Fruit fly (Drosophila melanogaster) whole organism, embryonic: ENCODE results near the gene dmrt11E.

Experiments
- Abd-B ChIP-seq: fragments of 200-800 bp; sonication (Bioruptor generic); optimal IDR thresholded peaks from 2 replicates; lab custom pipeline; 2018; ENCODE audit warnings: missing biosample characterization, mild to moderate bottlenecking, missing genetic modification characterization, moderate library complexity
- Antp ChIP-seq: fragments of 200-800 bp; sonication (Bioruptor generic); optimal IDR thresholded peaks from 3 replicates; lab custom pipeline; 2016; ENCODE audit warnings: missing biosample characterization, missing genetic modification characterization
- BtbVII ChIP-seq: fragments of 200-800 bp; sonication (Bioruptor generic); optimal IDR thresholded peaks from 3 replicates; lab custom pipeline; 2017; ENCODE audit warnings: missing biosample characterization, mild to moderate bottlenecking, missing genetic modification characterization
- CG10147 ChIP-seq: fragments of 200-800 bp; sonication (Bioruptor generic); optimal IDR thresholded peaks from 2 replicates; lab custom pipeline; 2019; ENCODE audit warnings: missing biosample characterization, mild to moderate bottlenecking, missing genetic modification characterization, moderate library complexity
- CG10321 ChIP-seq: fragments of 200-800 bp; sonication (Bioruptor generic); IDR thresholded peaks from 2 replicates; pipeline ENCODE4 v1.3.6; 2022; ENCODE audit warnings: missing biosample characterization, missing genetic modification characterization
- CG12071 ChIP-seq: fragments of 200-800 bp; sonication (Bioruptor generic); optimal IDR thresholded peaks from 3 replicates; lab custom pipeline; 2018; ENCODE audit warnings: missing biosample characterization, mild to moderate bottlenecking, missing genetic modification characterization
- CG12219 ChIP-seq: fragments of 200-800 bp; sonication (Bioruptor generic); optimal IDR thresholded peaks from 3 replicates; lab custom pipeline; 2018; ENCODE audit warnings: missing biosample characterization, mild to moderate bottlenecking, missing genetic modification characterization
- CG12236 ChIP-seq: fragments of 200-800 bp; sonication (Bioruptor generic); optimal IDR thresholded peaks from 2 replicates; lab custom pipeline; 2016; ENCODE audit warnings: missing biosample characterization, missing genetic modification characterization
- CG14965 ChIP-seq: fragments of 200-800 bp; sonication (Bioruptor generic); optimal IDR thresholded peaks from 2 replicates; lab custom pipeline; 2016; ENCODE audit warnings: missing biosample characterization, missing genetic modification characterization, borderline replicate concordance
- CG1603 ChIP-seq: fragments of 200-800 bp; sonication (Bioruptor generic); optimal IDR thresholded peaks from 2 replicates; lab custom pipeline; 2019; ENCODE audit warnings: missing biosample characterization, mild to moderate bottlenecking, missing genetic modification characterization, moderate library complexity
- CG16863 ChIP-seq: fragments of 200-800 bp; sonication (Bioruptor generic); optimal IDR thresholded peaks from 3 replicates; lab custom pipeline; 2016; ENCODE audit warnings: missing biosample characterization, missing genetic modification characterization
- CG17359 ChIP-seq: fragments of 200-800 bp; sonication (Bioruptor generic); optimal IDR thresholded peaks from 3 replicates; lab custom pipeline; 2018; ENCODE audit warnings: missing biosample characterization, mild to moderate bottlenecking, missing genetic modification characterization, moderate library complexity
- CG2199 ChIP-seq: fragments of 200-800 bp; sonication (Bioruptor generic); IDR thresholded peaks from 3 replicates; pipeline ENCODE4 v1.3.6; 2022; ENCODE audit warnings: missing biosample characterization, missing genetic modification characterization
- CG4424 ChIP-seq: fragments of 200-800 bp; sonication (Bioruptor generic); optimal IDR thresholded peaks from 3 replicates; lab custom pipeline; 2016; ENCODE audit warnings: missing biosample characterization, missing genetic modification characterization
- CG6175 ChIP-seq: fragments of 200-800 bp; sonication (Bioruptor generic); IDR thresholded peaks from 3 replicates; pipeline ENCODE4 v1.3.6; 2022; ENCODE audit warnings: missing biosample characterization, missing genetic modification characterization
- CG7271 ChIP-seq: fragments of 200-800 bp; sonication (Bioruptor generic); optimal IDR thresholded peaks from 2 replicates; lab custom pipeline; 2018; ENCODE audit warnings: missing biosample characterization, mild to moderate bottlenecking, missing genetic modification characterization, moderate library complexity
- CG7786 ChIP-seq: fragments of 200-800 bp; sonication (Bioruptor generic); optimal IDR thresholded peaks from 2 replicates; lab custom pipeline; 2016; ENCODE audit warnings: missing biosample characterization, missing genetic modification characterization
- CG7839 ChIP-seq: fragments of 200-800 bp; sonication (Bioruptor generic); optimal IDR thresholded peaks from 3 replicates; lab custom pipeline; 2018; ENCODE audit warnings: missing biosample characterization, mild to moderate bottlenecking, missing genetic modification characterization, moderate library complexity
- CG7963 ChIP-seq: fragments of 200-800 bp; sonication (Bioruptor generic); IDR thresholded peaks from 3 replicates; pipeline ENCODE4 v1.3.6; 2022; ENCODE audit warnings: missing biosample characterization, missing genetic modification characterization; ENCODE audit not compliant: partially characterized antibody
- CrebB ChIP-seq: fragments of 200-800 bp; sonication (Bioruptor generic); optimal IDR thresholded peaks from 3 replicates; lab custom pipeline; 2018; ENCODE audit warnings: missing biosample characterization, mild to moderate bottlenecking, missing genetic modification characterization
- HmgZ ChIP-seq: fragments of 200-800 bp; sonication (Bioruptor generic); optimal IDR thresholded peaks from 2 replicates; lab custom pipeline; 2018; ENCODE audit warnings: missing biosample characterization, mild to moderate bottlenecking, missing genetic modification characterization
- Hmr ChIP-seq: fragments of 200-800 bp; sonication (Bioruptor generic); optimal IDR thresholded peaks from 3 replicates; lab custom pipeline; 2017; ENCODE audit warnings: mild to moderate bottlenecking, missing biosample characterization, missing genetic modification reagents, missing genetic modification characterization
- Hsf ChIP-seq: fragments of 200-800 bp; sonication (Bioruptor generic); optimal IDR thresholded peaks from 3 replicates; lab custom pipeline; 2016; ENCODE audit warnings: missing biosample characterization, missing genetic modification characterization
- NFAT ChIP-seq: fragments of 200-800 bp; sonication (Bioruptor generic); IDR thresholded peaks from 2 replicates; pipeline ENCODE4 v1.3.6; 2022; ENCODE audit warnings: missing biosample characterization, missing genetic modification characterization
- NK7.1 ChIP-seq: fragments of 200-800 bp; sonication (Bioruptor generic); optimal IDR thresholded peaks from 3 replicates; lab custom pipeline; 2016; ENCODE audit warnings: missing biosample characterization, missing genetic modification characterization
- Ravus ChIP-seq: fragments of 200-800 bp; sonication (Bioruptor generic); IDR thresholded peaks from 2 replicates; pipeline ENCODE4 v1.3.6; 2022; ENCODE audit warnings: missing biosample characterization, missing genetic modification characterization
- Rfx ChIP-seq: fragments of 200-800 bp; sonication (Bioruptor generic); IDR thresholded peaks from 2 replicates; pipeline ENCODE4 v1.3.6; 2022; ENCODE audit warnings: missing biosample characterization, missing genetic modification characterization
- Rx ChIP-seq: fragments of 200-800 bp; sonication (Bioruptor generic); IDR thresholded peaks from 2 replicates; pipeline ENCODE4 v1.3.6; 2022; ENCODE audit warnings: missing biosample characterization, missing genetic modification characterization
- Scr ChIP-seq: fragments of 200-800 bp; sonication (Bioruptor generic); IDR thresholded peaks from 2 replicates; pipeline ENCODE4 v1.3.6; 2022; ENCODE audit warnings: missing biosample characterization, missing genetic modification characterization; ENCODE audit not compliant: partially characterized antibody
- Sox102F ChIP-seq: fragments of 200-800 bp; sonication (Bioruptor generic); optimal IDR thresholded peaks from 2 replicates; lab custom pipeline; 2018; ENCODE audit warnings: missing biosample characterization, mild to moderate bottlenecking, missing genetic modification characterization, moderate library complexity
- Sry-δ ChIP-seq: fragments of 200-800 bp; sonication (Bioruptor generic); optimal IDR thresholded peaks from 2 replicates; lab custom pipeline; 2016; ENCODE audit warnings: missing biosample characterization, missing genetic modification characterization
- Ssrp ChIP-seq: fragments of 200-800 bp; sonication (Bioruptor generic); optimal IDR thresholded peaks from 2 replicates; lab custom pipeline; 2018; ENCODE audit warnings: missing biosample characterization, mild to moderate bottlenecking, missing genetic modification characterization, moderate library complexity
- Taf1 ChIP-seq: fragments of 200-800 bp; sonication (Bioruptor generic); IDR thresholded peaks from 2 replicates; pipeline ENCODE4 v1.3.6; 2022; ENCODE audit warnings: missing biosample characterization, missing genetic modification characterization
- abd-A ChIP-seq: fragments of 200-800 bp; sonication (Bioruptor generic); optimal IDR thresholded peaks from 3 replicates; lab custom pipeline; 2019; ENCODE audit warnings: missing biosample characterization, mild to moderate bottlenecking, missing genetic modification characterization, moderate library complexity
- ato ChIP-seq: fragments of 200-800 bp; sonication (Bioruptor generic); IDR thresholded peaks from 2 replicates; pipeline ENCODE4 v1.3.6; 2022; ENCODE audit warnings: missing biosample characterization, missing genetic modification characterization; ENCODE audit not compliant: partially characterized antibody
- btn ChIP-seq: fragments of 200-800 bp; sonication (Bioruptor generic); optimal IDR thresholded peaks from 2 replicates; lab custom pipeline; 2016; ENCODE audit warnings: missing biosample characterization, missing genetic modification characterization
- crp ChIP-seq, 2 experiments: fragments of 200-800 bp; sonication (Bioruptor generic); optimal IDR thresholded peaks; 2 replicates in 1 of 2; 3 replicates in 1 of 2; lab custom pipeline; 2017; ENCODE audit warnings: missing biosample characterization in 2 of 2, missing genetic modification characterization in 2 of 2, mild to moderate bottlenecking in 1 of 2, moderate library complexity in 1 of 2
- danr ChIP-seq: fragments of 200-800 bp; sonication (Bioruptor generic); IDR thresholded peaks from 2 replicates; pipeline ENCODE4 v1.3.6; 2022; ENCODE audit warnings: missing biosample characterization, missing genetic modification characterization
- dimm ChIP-seq: fragments of 200-800 bp; sonication (Bioruptor generic); IDR thresholded peaks from 2 replicates; pipeline ENCODE4 v1.3.6; 2022; ENCODE audit warnings: missing biosample characterization, missing genetic modification characterization
- ems ChIP-seq: fragments of 200-800 bp; sonication (Bioruptor generic); optimal IDR thresholded peaks from 3 replicates; lab custom pipeline; 2016; ENCODE audit warnings: missing biosample characterization, missing genetic modification characterization
- gcm2 ChIP-seq: fragments of 200-800 bp; sonication (Bioruptor generic); optimal IDR thresholded peaks from 2 replicates; lab custom pipeline; 2016; ENCODE audit warnings: missing biosample characterization, missing genetic modification characterization
- hth ChIP-seq: fragments of >200 bp; optimal IDR thresholded peaks from 2 replicates; lab custom pipeline; 2017; ENCODE audit warnings: inconsistent platforms
- kah ChIP-seq: fragments of 200-800 bp; sonication (Bioruptor generic); optimal IDR thresholded peaks from 2 replicates; lab custom pipeline; 2018; ENCODE audit warnings: missing biosample characterization, mild to moderate bottlenecking, missing genetic modification characterization
- ken ChIP-seq: fragments of 200-800 bp; sonication (Bioruptor generic); IDR thresholded peaks from 3 replicates; pipeline ENCODE4 v1.3.6; 2022; ENCODE audit warnings: missing biosample characterization, missing genetic modification characterization
- odd ChIP-seq: fragments of 200-800 bp; sonication (Bioruptor generic); optimal IDR thresholded peaks from 2 replicates; lab custom pipeline; 2017; ENCODE audit warnings: missing biosample characterization, mild to moderate bottlenecking, missing genetic modification characterization
- pnt ChIP-seq: fragments of 200-800 bp; sonication (Bioruptor generic); optimal IDR thresholded peaks from 3 replicates; lab custom pipeline; 2016; ENCODE audit warnings: missing biosample characterization, missing genetic modification characterization
- psq ChIP-seq: fragments of 200-800 bp; sonication (Bioruptor generic); optimal IDR thresholded peaks from 2 replicates; lab custom pipeline; 2017; ENCODE audit warnings: missing biosample characterization, missing genetic modification characterization
- scrt ChIP-seq: fragments of 200-800 bp; sonication (Bioruptor generic); optimal IDR thresholded peaks from 2 replicates; lab custom pipeline; 2018; ENCODE audit warnings: missing biosample characterization, mild to moderate bottlenecking, missing genetic modification characterization, moderate library complexity
- unpg ChIP-seq: fragments of 200-800 bp; sonication (Bioruptor generic); optimal IDR thresholded peaks from 3 replicates; lab custom pipeline; 2018; ENCODE audit warnings: missing biosample characterization, mild to moderate bottlenecking, missing genetic modification characterization, moderate library complexity
- wor ChIP-seq: fragments of 200-800 bp; sonication (Bioruptor generic); IDR thresholded peaks from 2 replicates; pipeline ENCODE4 v1.3.6; 2022; ENCODE audit warnings: missing biosample characterization, missing genetic modification characterization

Gene dmrt11E

dm6 chrX:13412941-13413613 lies 45.1 kb downstream of the dmrt11E start, which contains the start of the genes CG1998 and Set2:
TSS of gene CG1998 (minus strand) at chrX:13413074.
TSS of gene Set2 (plus strand) at chrX:13413242.
- TF ChIP-seq abd-A (tag; lab: Kevin White, UChicago) (no peak), odd (GFP tag; lab: Kevin White, UChicago) (no peak), unpg (GFP tag; lab: Kevin White, UChicago) (no peak), pnt (peak; percentile 1), CG10321 (GFP tag; lab: Robert Waterston, UW) (peak; percentile 82), Hsf (GFP tag; lab: Kevin White, UChicago) (peak; percentile 11), Rfx (GFP tag; lab: Robert Waterston, UW) (peak; percentile 70), btn (GFP tag; lab: Kevin White, UChicago) (no peak), CG2199 (GFP tag; lab: Robert Waterston, UW) (peak; percentile 44; the same call in 1 of the 3 replicates), NK7.1 (GFP tag; lab: Kevin White, UChicago) (no peak), CG1603 (tag; lab: Kevin White, UChicago) (peak; percentile 85), ato (GFP tag; lab: Robert Waterston, UW) (no peak), psq (GFP tag; lab: Kevin White, UChicago) (no peak), Ssrp (tag; lab: Kevin White, UChicago) (no peak), CG16863 (GFP tag; lab: Kevin White, UChicago) (no peak), Antp (peak; percentile 26), CG12219 (GFP tag; lab: Kevin White, UChicago) (no peak), CG7271 (tag; lab: Kevin White, UChicago) (no peak), Ravus (GFP tag; lab: Robert Waterston, UW) (no peak), scrt (GFP tag; lab: Kevin White, UChicago) (no peak), NFAT (GFP tag; lab: Robert Waterston, UW) (no peak; the same call in 1 of the 2 replicates), CG7839 (tag; lab: Kevin White, UChicago) (no peak), danr (GFP tag; lab: Robert Waterston, UW) (no peak), BtbVII (GFP tag; lab: Kevin White, UChicago) (no peak), CG12071 (GFP tag; lab: Kevin White, UChicago) (no peak), CG4424 (GFP tag; lab: Kevin White, UChicago) (no peak), Sox102F (GFP tag; lab: Kevin White, UChicago) (no peak), ken (peak; percentile 57; the same call in 2 of the 3 replicates), kah (GFP tag; lab: Kevin White, UChicago) (no peak), gcm2 (GFP tag; lab: Kevin White, UChicago) (no peak), Taf1 (no peak), CG7963 (no peak), HmgZ (peak; percentile 79), CG17359 (no peak), hth (lab: Kevin White, UChicago) (no peak), CG10147 (GFP tag; lab: Kevin White, UChicago) (no peak), CG12236 (GFP tag; lab: Kevin White, UChicago) (no peak), Scr (GFP tag; lab: Robert Waterston, UW) (peak; percentile 27; the same call in 1 of the 2 replicates), crp (GFP tag; optimal IDR thresholded peaks at IDR 0.05; lab: Kevin White, UChicago) (peak in 1 of 2 experiments; percentile 29), Rx (GFP tag; lab: Robert Waterston, UW) (no peak), CG7786 (GFP tag; lab: Kevin White, UChicago) (peak; percentile 6), Hmr (peak; percentile 80), CrebB (tag; lab: Kevin White, UChicago) (peak; percentile 19), ems (GFP tag; lab: Kevin White, UChicago) (peak; percentile 8), CG14965 (GFP tag; lab: Kevin White, UChicago) (no peak), Abd-B (GFP tag; lab: Kevin White, UChicago) (peak; percentile 54), wor (GFP tag; lab: Robert Waterston, UW) (no peak), Sry-δ (GFP tag; lab: Kevin White, UChicago) (peak; percentile 72), CG6175 (GFP tag; lab: Robert Waterston, UW) (no peak), dimm (GFP tag; lab: Robert Waterston, UW) (no peak)
